Worm (Caenorhabditis elegans) whole organism, early embryonic: ENCODE results near the gene F11C7.7.

Experiments used
- B0310.2 ChIP-seq: sonication (generic microtip); optimal IDR thresholded peaks from 2 replicates; lab custom pipeline; 2016; ENCODE audit warnings: mild to moderate bottlenecking, missing genetic modification characterization, missing compliant biosample characterization
- F13C5.2 ChIP-seq: sonication (generic microtip); optimal IDR thresholded peaks from 2 replicates; lab custom pipeline; 2017; ENCODE audit warnings: mild to moderate bottlenecking, missing genetic modification characterization, inconsistent platforms, missing compliant biosample characterization
- aly-1 ChIP-seq: sonication (generic microtip); optimal IDR thresholded peaks from 2 replicates; lab custom pipeline; 2016; ENCODE audit warnings: missing genetic modification characterization, missing compliant biosample characterization
- ama-1 ChIP-seq: fragments of 150-350 bp; optimal IDR thresholded peaks from 2 replicates; lab custom pipeline; 2014
- ceh-13 ChIP-seq: fragments of 200-800 bp; sonication (Bioruptor generic); optimal IDR thresholded peaks from 2 replicates; lab custom pipeline; 2018; ENCODE audit warnings: mild to moderate bottlenecking, missing genetic modification characterization, missing compliant biosample characterization
- ceh-36 ChIP-seq: sonication (generic microtip); optimal IDR thresholded peaks from 2 replicates; lab custom pipeline; 2016; ENCODE audit warnings: missing genetic modification characterization, inconsistent platforms, missing compliant biosample characterization
- ets-7 ChIP-seq: sonication (generic microtip); optimal IDR thresholded peaks from 2 replicates; lab custom pipeline; 2016; ENCODE audit warnings: missing genotype, missing genetic modification characterization, missing compliant biosample characterization
- flt-1 ChIP-seq: fragments of 200-800 bp; sonication (Bioruptor generic); IDR thresholded peaks from 2 replicates; pipeline ENCODE4 v1.3.6; 2022; ENCODE audit warnings: missing genetic modification characterization, missing compliant biosample characterization
- hmbx-1 ChIP-seq: sonication (generic microtip); optimal IDR thresholded peaks from 2 replicates; lab custom pipeline; 2016; ENCODE audit warnings: mild to moderate bottlenecking, missing genetic modification characterization, missing compliant biosample characterization
- hmg-4 ChIP-seq: fragments of 200-800 bp; sonication (Bioruptor generic); optimal IDR thresholded peaks from 2 replicates; lab custom pipeline; 2018; ENCODE audit warnings: mild to moderate bottlenecking, missing genetic modification characterization, missing compliant biosample characterization
- hnd-1 ChIP-seq: sonication (generic microtip); optimal IDR thresholded peaks from 2 replicates; lab custom pipeline; 2016; ENCODE audit warnings: missing genetic modification characterization, missing compliant biosample characterization
- pes-1 ChIP-seq: fragments of 200-800 bp; sonication (Bioruptor generic); IDR thresholded peaks from 2 replicates; pipeline ENCODE4 v1.3.6; 2022; ENCODE audit warnings: missing genetic modification reagents, missing genetic modification characterization, missing compliant biosample characterization
- scrt-1 ChIP-seq: fragments of 200-800 bp; sonication (Bioruptor generic); IDR thresholded peaks from 2 replicates; pipeline ENCODE4 v1.3.6; 2022; ENCODE audit warnings: missing genetic modification characterization, missing compliant biosample characterization
- sea-1 ChIP-seq: fragments of 200-800 bp; sonication (Bioruptor generic); conservative IDR thresholded peaks from 2 replicates; pipeline ENCODE4 v1.3.6; 2022; ENCODE audit warnings: missing genetic modification characterization, missing compliant biosample characterization
- tbx-11 ChIP-seq: fragments of 200-800 bp; sonication (Bioruptor generic); IDR thresholded peaks from 2 replicates; pipeline ENCODE4 v1.3.6; 2022; ENCODE audit warnings: missing genetic modification characterization, missing compliant biosample characterization
- tbx-37 ChIP-seq: fragments of 200-800 bp; sonication (Bioruptor generic); conservative IDR thresholded peaks from 2 replicates; pipeline ENCODE4 v1.3.6; 2022; ENCODE audit warnings: missing genetic modification reagents, missing genetic modification characterization, missing compliant biosample characterization
- tra-4 ChIP-seq: sonication (generic microtip); optimal IDR thresholded peaks from 2 replicates; lab custom pipeline; 2017; ENCODE audit warnings: missing genetic modification characterization, missing compliant biosample characterization

Gene F11C7.7

ce11 chrX:17398293-17398692, at the start of gene F11C7.7:
TSS of gene F11C7.7 (plus strand) at chrX:17398593.
- TF ChIP-seq hnd-1 (no peak), aly-1 (no peak), hmbx-1 (tag; lab: Kevin White, UChicago) (no peak), ets-7 (no peak), hmg-4 (GFP tag; lab: Kevin White, UChicago) (no peak), pes-1 (no peak), B0310.2 (no peak), ceh-36 (tag; lab: Kevin White, UChicago) (no peak), ama-1 (lab: Kevin White, UChicago) (no peak), tbx-37 (GFP tag; lab: Robert Waterston, UW) (no peak), scrt-1 (GFP tag; lab: Robert Waterston, UW) (no peak), ceh-13 (GFP tag; lab: Kevin White, UChicago) (no peak), sea-1 (GFP tag; lab: Robert Waterston, UW) (no peak)

ce11 chrX:17349411-17349810, 49.0 kb upstream of the F11C7.7 start:
- no peak for TF ChIP-seq tbx-37 (GFP tag; lab: Robert Waterston, UW)
- TF ChIP-seq B0310.2 = no peak
- no peak for TF ChIP-seq sea-1 (GFP tag; lab: Robert Waterston, UW)
- TF ChIP-seq hmbx-1 (tag; lab: Kevin White, UChicago) = no peak
- no peak for TF ChIP-seq tra-4 (tag; lab: Kevin White, UChicago)
- TF ChIP-seq flt-1 (GFP tag; lab: Robert Waterston, UW) = no peak
- TF ChIP-seq F13C5.2 = no peak

- no peak for TF ChIP-seq tbx-11 (GFP tag; lab: Robert Waterston, UW)
- no peak for TF ChIP-seq hnd-1
- TF ChIP-seq ama-1 (lab: Kevin White, UChicago) = no peak
- TF ChIP-seq ets-7 = no peak
These were observed 46.3 kb upstream of the F11C7.7 start for ce11 chrX:17352098-17352497.

- TF ChIP-seq F13C5.2 (no peak), hmg-4 (GFP tag; lab: Kevin White, UChicago) (no peak), tbx-37 (GFP tag; lab: Robert Waterston, UW) (no peak), pes-1 (no peak), hmbx-1 (tag; lab: Kevin White, UChicago) (no peak), tra-4 (tag; lab: Kevin White, UChicago) (no peak), ceh-13 (GFP tag; lab: Kevin White, UChicago) (no peak)
These were observed 42.9 kb upstream of the F11C7.7 start for ce11 chrX:17355462-17355861.

- no peak for TF ChIP-seq hnd-1
- TF ChIP-seq pes-1 = no peak
- TF ChIP-seq F13C5.2 = no peak
- TF ChIP-seq tbx-11 (GFP tag; lab: Robert Waterston, UW) = no peak
- no peak for TF ChIP-seq B0310.2
- TF ChIP-seq aly-1 = no peak
- no peak for TF ChIP-seq tbx-37 (GFP tag; lab: Robert Waterston, UW)
- TF ChIP-seq scrt-1 (GFP tag; lab: Robert Waterston, UW) = no peak
- no peak for TF ChIP-seq ceh-13 (GFP tag; lab: Kevin White, UChicago)
These were observed 41.6 kb upstream of the F11C7.7 start for ce11 chrX:17356748-17357147.

ce11 chrX:17359452-17359851, 38.9 kb upstream of the F11C7.7 start, which contains the start of gene npr-36:
TSS of gene npr-36 (plus strand) at chrX:17359752.
- TF ChIP-seq ets-7 = no peak
- no peak for TF ChIP-seq ama-1 (lab: Kevin White, UChicago)

ce11 chrX:17362529-17362928, 35.9 kb upstream of the F11C7.7 start, which contains the start of gene F10D7.11:
TSS of gene F10D7.11 (plus strand) at chrX:17362829.
- TF ChIP-seq flt-1 (GFP tag; lab: Robert Waterston, UW) (no peak), F13C5.2 (no peak), B0310.2 (no peak), tra-4 (tag; lab: Kevin White, UChicago) (no peak), hmg-4 (GFP tag; lab: Kevin White, UChicago) (no peak), sea-1 (GFP tag; lab: Robert Waterston, UW) (no peak), ceh-36 (tag; lab: Kevin White, UChicago) (no peak), pes-1 (no peak), ama-1 (lab: Kevin White, UChicago) (no peak), hmbx-1 (tag; lab: Kevin White, UChicago) (no peak), scrt-1 (GFP tag; lab: Robert Waterston, UW) (no peak), tbx-11 (GFP tag; lab: Robert Waterston, UW) (no peak), ceh-13 (GFP tag; lab: Kevin White, UChicago) (no peak), ets-7 (no peak), hnd-1 (no peak), aly-1 (no peak), tbx-37 (GFP tag; lab: Robert Waterston, UW) (no peak)

ce11 chrX:17363491-17363890, 34.9 kb upstream of the F11C7.7 start:
- TF ChIP-seq aly-1 = no peak
- no peak for TF ChIP-seq hnd-1
- no peak for TF ChIP-seq hmg-4 (GFP tag; lab: Kevin White, UChicago)
- TF ChIP-seq tbx-37 (GFP tag; lab: Robert Waterston, UW) = no peak
- no peak for TF ChIP-seq ets-7
- no peak for TF ChIP-seq ama-1 (lab: Kevin White, UChicago)
- TF ChIP-seq ceh-13 (GFP tag; lab: Kevin White, UChicago) = no peak
- no peak for TF ChIP-seq F13C5.2
- TF ChIP-seq B0310.2 = no peak
- TF ChIP-seq scrt-1 (GFP tag; lab: Robert Waterston, UW) = no peak
- TF ChIP-seq tra-4 (tag; lab: Kevin White, UChicago) = no peak
- TF ChIP-seq ceh-36 (tag; lab: Kevin White, UChicago) = no peak
- TF ChIP-seq sea-1 (GFP tag; lab: Robert Waterston, UW) = no peak
- TF ChIP-seq tbx-11 (GFP tag; lab: Robert Waterston, UW) = no peak
- no peak for TF ChIP-seq pes-1
